Fruit fly (Drosophila melanogaster): ENCODE measurements around the gene Mtr4.
"Not testable (repeated sequence)": the region's sequence is repeated elsewhere in the genome, so short reads cannot be mapped to it uniquely, and the experiment has no call there.

The Mtr4 gene

DNA sequence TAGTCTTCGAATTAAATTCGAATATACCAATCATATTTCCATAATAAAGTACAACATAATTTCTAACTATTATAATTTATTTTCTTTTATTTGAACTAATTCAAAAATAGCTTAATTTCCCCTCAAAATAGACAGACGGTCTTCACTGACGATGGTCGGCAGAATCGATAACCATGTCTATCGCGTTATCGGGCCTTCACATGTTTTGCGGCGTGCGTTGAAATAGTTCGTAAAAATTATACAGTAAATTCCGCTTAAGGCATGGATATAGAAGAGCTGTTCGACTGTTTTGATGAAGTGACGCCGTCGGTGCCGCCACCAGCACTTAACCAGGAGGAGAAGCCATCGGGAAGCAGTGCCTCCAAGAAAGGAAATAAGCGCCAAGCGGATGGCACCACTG lies at the start of gene Mtr4 (continued):
- TF ChIP-seq CG14710 (tag; optimal IDR thresholded peaks at IDR 0.05) (peak; percentile 28), klu (GFP tag; IDR thresholded peaks at IDR 0.05) (no peak), CG34376 (GFP tag; optimal IDR thresholded peaks at IDR 0.05) (no peak), unpg (GFP tag; optimal IDR thresholded peaks at IDR 0.05) (no peak), tna (GFP tag; IDR thresholded peaks at IDR 0.05; ENCODE audit: partially characterized antibody) (no peak; the same call in 1 of the 2 replicates)

DNA sequence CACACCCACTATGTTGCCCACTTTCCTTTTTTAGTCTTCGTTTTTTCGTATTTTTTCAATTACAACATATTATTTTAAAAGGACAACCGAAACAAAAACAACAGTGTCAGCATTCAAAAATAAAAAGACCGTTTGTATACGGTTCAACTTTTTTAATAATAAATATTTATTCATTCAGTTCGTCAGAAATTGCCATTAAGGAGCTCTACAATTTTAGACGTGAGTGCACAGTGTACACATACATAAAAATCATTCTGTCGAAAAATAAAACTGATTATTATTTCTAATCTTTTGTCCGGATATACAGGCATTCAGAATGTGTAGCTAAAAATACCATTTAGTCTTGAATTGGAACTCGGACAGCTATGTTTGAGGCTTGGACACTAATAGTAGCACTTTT lies 47.2 kb upstream of the Mtr4 start, which contains the start of gene CG31827:
TSS of gene CG31827 (plus strand) at position 301 of the 400 bp plus-strand sequence.
- TF ChIP-seq kah, CG9727, sqz (GFP tag; optimal IDR thresholded peaks at IDR 0.05): not testable (repeated sequence)

DNA sequence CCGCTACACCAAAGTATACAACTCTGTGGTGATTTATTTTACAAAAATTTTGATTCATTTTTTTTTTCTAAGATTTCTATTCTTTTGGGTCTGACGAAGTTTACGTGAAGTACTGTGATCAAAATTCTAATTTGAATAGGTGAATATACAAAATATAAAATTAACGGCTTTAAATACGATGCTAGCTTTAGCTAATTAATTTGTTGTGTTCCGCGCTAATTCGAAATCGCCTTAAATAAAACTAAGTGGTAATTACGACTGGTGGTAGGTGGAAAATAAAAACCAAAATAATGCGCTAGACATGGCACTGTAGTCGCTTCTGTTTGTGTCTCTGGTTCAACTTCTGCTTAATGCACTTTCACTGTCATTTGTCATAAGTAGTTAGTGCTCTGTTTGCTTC lies 41.1 kb upstream of the Mtr4 start, which contains the start of gene CG43924:
TSS of gene CG43924 (minus strand) at position 101 of the 400 bp plus-strand sequence.
- TF ChIP-seq Meics, BEAF-32, kay (GFP tag; optimal IDR thresholded peaks at IDR 0.05): not testable (repeated sequence)

DNA sequence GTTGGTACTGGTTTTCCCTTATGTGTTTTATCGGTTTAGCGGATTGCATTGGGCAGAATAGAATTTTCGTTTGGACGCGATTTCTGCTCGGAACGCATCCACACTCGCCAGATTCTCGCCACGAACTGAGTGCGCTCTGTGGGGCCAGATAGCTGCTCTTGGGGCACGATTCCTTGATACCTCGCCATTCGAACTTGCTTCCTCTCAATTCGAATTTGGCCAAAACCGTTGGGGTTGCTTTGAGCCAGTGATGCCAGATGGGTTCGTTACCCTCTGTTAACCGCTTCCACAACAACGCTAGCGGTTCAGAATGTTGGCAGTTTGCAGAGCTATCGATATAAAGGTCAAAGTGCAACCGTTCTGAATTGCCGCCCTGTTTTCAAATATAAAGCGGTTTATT lies 33.9 kb upstream of the Mtr4 start, which contains the start of gene stol:
TSS of gene stol (minus strand) at position 101 of the 400 bp plus-strand sequence.
- not testable (repeated sequence) for TF ChIP-seq odd, CG18619, CG15514 (GFP tag; optimal IDR thresholded peaks at IDR 0.05)

DNA sequence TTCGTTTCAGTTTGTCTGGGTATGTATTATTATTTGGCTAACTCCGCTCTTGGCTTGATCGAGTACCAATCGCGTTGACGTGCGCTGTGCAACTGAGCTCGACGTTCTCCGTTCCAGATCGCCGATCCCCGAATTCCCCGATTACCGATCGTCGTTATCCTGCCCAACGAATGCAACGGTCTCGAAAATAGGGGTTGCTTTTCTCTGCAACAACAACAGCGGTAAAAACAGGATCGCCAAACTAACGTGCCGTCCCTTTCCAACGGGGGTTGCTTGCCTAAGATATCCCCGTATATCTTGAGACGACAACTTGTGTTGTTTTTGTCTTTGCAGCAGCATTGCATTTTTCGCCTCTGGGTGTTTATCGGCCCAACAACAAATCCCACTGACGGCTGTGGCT lies 20.4 kb upstream of the Mtr4 start:
- TF ChIP-seq CG11696 (GFP tag; IDR thresholded peaks at IDR 0.05): no peak
- peak; percentile 99 for TF ChIP-seq pros (GFP tag; optimal IDR thresholded peaks at IDR 0.05)
- TF ChIP-seq CG15479 (GFP tag; optimal IDR thresholded peaks at IDR 0.05): peak; percentile 98
- TF ChIP-seq CG17359 (tag; optimal IDR thresholded peaks at IDR 0.05): no peak
- TF ChIP-seq sima (GFP tag; optimal IDR thresholded peaks at IDR 0.05): no peak
- peak in 1 of 2 experiments; percentile 64 for TF ChIP-seq insv (GFP tag; optimal IDR thresholded peaks at IDR 0.05)
- no peak for TF ChIP-seq Hsf (GFP tag; optimal IDR thresholded peaks at IDR 0.05)
- peak; percentile 67 for TF ChIP-seq Deaf1 (tag; optimal IDR thresholded peaks at IDR 0.05)
- TF ChIP-seq D (optimal IDR thresholded peaks at IDR 0.05): peak; percentile 47
- TF ChIP-seq D (GFP tag; optimal IDR thresholded peaks at IDR 0.05): no peak
- TF ChIP-seq kay (GFP tag; optimal IDR thresholded peaks at IDR 0.05): no peak
- TF ChIP-seq cas (GFP tag; IDR thresholded peaks at IDR 0.05): no peak
- TF ChIP-seq CG12104 (GFP tag; optimal IDR thresholded peaks at IDR 0.05): no peak
- TF ChIP-seq CG8924 (tag; optimal IDR thresholded peaks at IDR 0.05): peak; percentile 41
- TF ChIP-seq CG7271 (tag; optimal IDR thresholded peaks at IDR 0.05): peak; percentile 10
- TF ChIP-seq CG10321 (GFP tag; IDR thresholded peaks at IDR 0.05): peak; percentile 62; the same call in 1 of the 2 replicates
- no peak for TF ChIP-seq Abd-B (GFP tag; optimal IDR thresholded peaks at IDR 0.05)
- TF ChIP-seq CG1832 (GFP tag; optimal IDR thresholded peaks at IDR 0.05): peak; percentile 41
- peak; percentile 1 for TF ChIP-seq CG17829 (tag; optimal IDR thresholded peaks at IDR 0.05)
- no peak for TF ChIP-seq CG32772 (GFP tag; IDR thresholded peaks at IDR 0.05)
- TF ChIP-seq kni (GFP tag; optimal IDR thresholded peaks at IDR 0.05): peak; percentile 30
- peak; percentile 53 for TF ChIP-seq fd102C (GFP tag; optimal IDR thresholded peaks at IDR 0.05)
- TF ChIP-seq Pdp1 (GFP tag; optimal IDR thresholded peaks at IDR 0.05): no peak
- peak; percentile 13 for TF ChIP-seq pfk (GFP tag; optimal IDR thresholded peaks at IDR 0.05)
- peak; percentile 99 for TF ChIP-seq CG4360 (GFP tag; IDR thresholded peaks at IDR 0.05)
- TF ChIP-seq Mes4 (GFP tag; optimal IDR thresholded peaks at IDR 0.05): no peak
- TF ChIP-seq Kr (GFP tag; optimal IDR thresholded peaks at IDR 0.05): peak; percentile 43
